Fruit fly (Drosophila melanogaster): ENCODE data around the gene GluClalpha.

DNA sequence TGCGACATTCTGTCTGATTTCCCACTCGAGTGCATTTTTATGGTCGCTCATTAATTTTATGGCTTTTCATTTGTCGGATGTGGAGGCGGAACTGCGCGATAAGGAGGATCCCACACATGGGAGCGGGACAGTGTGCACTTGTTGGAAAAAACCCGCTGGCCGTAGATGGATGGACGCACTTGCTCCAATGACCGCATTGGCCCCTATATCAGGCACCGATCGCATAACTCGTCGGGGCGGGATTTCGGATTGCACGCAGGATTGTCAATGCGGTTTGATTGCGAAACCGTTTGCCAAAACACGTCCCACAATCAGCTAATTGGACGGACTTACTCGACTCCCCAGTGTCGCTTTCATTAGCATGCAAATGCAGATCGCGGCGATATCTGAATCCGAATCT is 81.0 kb downstream of the GluClalpha start:
- TF ChIP-seq psq (optimal IDR thresholded peaks at IDR 0.05), result no peak
- no peak for TF ChIP-seq usp (GFP tag; optimal IDR thresholded peaks at IDR 0.05)
